Fruit fly (Drosophila melanogaster) whole organism: Measurements from ENCODE around the gene CG17350.

Experiments used
- CG8478 ChIP-seq: fragments of >200 bp; optimal IDR thresholded peaks from 2 replicates; lab custom pipeline; 2018; ENCODE audit warnings: inconsistent platforms
- Dll ChIP-seq: fragments of >200 bp; optimal IDR thresholded peaks from 2 replicates; lab custom pipeline; 2017
- EcR ChIP-seq, 2 experiments: fragments of >200 bp; optimal IDR thresholded peaks; 2 replicates each; lab custom pipeline; 2017; ENCODE audit warnings: missing biosample characterization in 2 of 2, missing genetic modification characterization in 2 of 2, missing genetic modification reagents in 2 of 2
- pan ChIP-seq: fragments of >200 bp; optimal IDR thresholded peaks from 2 replicates; lab custom pipeline; 2017
- psq ChIP-seq: fragments of >200 bp; optimal IDR thresholded peaks from 2 replicates; lab custom pipeline; 2017
- usp ChIP-seq: fragments of >200 bp; optimal IDR thresholded peaks from 2 replicates; lab custom pipeline; 2017; ENCODE audit warnings: missing biosample characterization, missing genetic modification characterization, mixed read lengths

Gene CG17350

dm6 chr2L:19386106-19386715 lies 5.5 kb downstream of the CG17350 start, which contains the start of gene fon:
TSS of gene fon (minus strand) at chr2L:19386205.
- no peak for TF ChIP-seq Dll
- no peak for TF ChIP-seq EcR (GFP tag; optimal IDR thresholded peaks at IDR 0.05; lab: Kevin White, UChicago)
- TF ChIP-seq pan (lab: Kevin White, UChicago), result no peak
- no peak for TF ChIP-seq usp (GFP tag; lab: Kevin White, UChicago)
- TF ChIP-seq CG8478 (lab: Kevin White, UChicago), result no peak
- no peak for TF ChIP-seq psq (lab: Kevin White, UChicago)

- no peak for TF ChIP-seq usp (GFP tag; lab: Kevin White, UChicago)
- TF ChIP-seq CG8478 (lab: Kevin White, UChicago), result no peak
Observed at dm6 chr2L:19388966-19389365, 8.2 kb downstream of the CG17350 start.

DNA sequence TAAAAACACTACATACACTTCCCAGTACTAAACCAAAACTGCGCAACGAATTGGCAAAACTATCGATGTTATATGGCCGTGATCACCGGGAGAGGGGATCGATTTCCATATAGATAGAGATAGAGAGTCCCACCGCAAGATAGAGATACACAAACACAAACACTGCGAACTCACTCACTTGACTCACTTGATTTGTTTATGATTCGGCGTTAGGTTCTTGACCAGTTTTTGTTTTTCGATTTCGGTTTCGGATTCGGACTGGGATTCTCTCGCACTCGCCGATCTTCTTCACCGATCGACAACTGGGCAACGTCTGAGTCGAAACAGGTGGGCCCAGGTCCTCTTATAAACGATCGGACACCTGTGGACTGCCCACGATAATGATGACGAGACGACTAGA lies 9.0 kb downstream of the CG17350 start, which contains the start of gene CG17549:
CG17549 (minus strand) TSS at position 327 of the 400 bp plus-strand sequence.
- TF ChIP-seq usp (GFP tag; lab: Kevin White, UChicago) (no peak), CG8478 (lab: Kevin White, UChicago) (no peak), Dll (no peak), pan (lab: Kevin White, UChicago) (no peak), psq (lab: Kevin White, UChicago) (no peak), EcR (GFP tag; optimal IDR thresholded peaks at IDR 0.05; lab: Kevin White, UChicago) (no peak)

dm6 chr2L:19393703-19394210 lies 13.0 kb downstream of the CG17350 start, which contains the start of gene CG31798:
TSS of gene CG31798 (plus strand) at chr2L:19394160.
- TF ChIP-seq pan (lab: Kevin White, UChicago), result no peak
- TF ChIP-seq Dll, result no peak
- no peak for TF ChIP-seq usp (GFP tag; lab: Kevin White, UChicago)
- TF ChIP-seq CG8478 (lab: Kevin White, UChicago), result no peak
- TF ChIP-seq EcR (GFP tag; optimal IDR thresholded peaks at IDR 0.05; lab: Kevin White, UChicago), result no peak
- TF ChIP-seq psq (lab: Kevin White, UChicago), result no peak

DNA sequence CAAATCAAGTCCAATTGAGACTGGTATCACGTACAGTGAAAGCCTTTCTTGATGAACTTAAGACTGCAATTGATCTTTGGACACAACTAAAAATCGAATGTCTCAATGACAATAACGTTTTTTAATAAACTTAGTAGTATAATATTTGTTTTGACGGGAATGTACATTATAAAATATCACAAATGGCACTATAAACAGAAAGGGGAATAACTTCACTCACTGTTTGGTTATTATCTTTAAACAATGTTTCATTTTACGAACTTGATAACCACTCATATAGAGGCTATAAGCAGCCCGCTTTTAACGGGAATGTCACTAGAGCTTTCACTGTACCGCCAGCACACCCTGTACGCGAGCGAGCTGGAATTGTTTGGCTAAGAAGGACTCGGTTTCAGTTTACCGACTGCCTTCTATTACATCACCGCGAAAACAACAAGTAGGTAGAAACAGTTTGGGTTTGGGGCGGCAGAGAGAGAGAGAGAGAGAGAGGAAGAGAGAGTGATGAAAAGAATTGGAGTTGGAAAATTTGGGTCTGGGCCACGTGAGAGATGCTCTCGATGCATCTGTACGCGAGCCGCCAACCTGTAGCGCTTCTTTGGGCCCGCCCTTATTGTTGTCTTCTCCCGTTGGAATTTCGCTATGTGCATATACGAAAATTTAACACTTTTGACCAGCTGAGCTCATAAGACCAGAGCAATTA lies 17.0 kb downstream of the CG17350 start:
- no peak for TF ChIP-seq psq (lab: Kevin White, UChicago)
- TF ChIP-seq pan (lab: Kevin White, UChicago), result no peak
- no peak for TF ChIP-seq usp (GFP tag; lab: Kevin White, UChicago)
- peak; percentile 54 for TF ChIP-seq Dll
- no peak for TF ChIP-seq CG8478 (lab: Kevin White, UChicago)
- TF ChIP-seq EcR (GFP tag; optimal IDR thresholded peaks at IDR 0.05; lab: Kevin White, UChicago), result no peak

DNA sequence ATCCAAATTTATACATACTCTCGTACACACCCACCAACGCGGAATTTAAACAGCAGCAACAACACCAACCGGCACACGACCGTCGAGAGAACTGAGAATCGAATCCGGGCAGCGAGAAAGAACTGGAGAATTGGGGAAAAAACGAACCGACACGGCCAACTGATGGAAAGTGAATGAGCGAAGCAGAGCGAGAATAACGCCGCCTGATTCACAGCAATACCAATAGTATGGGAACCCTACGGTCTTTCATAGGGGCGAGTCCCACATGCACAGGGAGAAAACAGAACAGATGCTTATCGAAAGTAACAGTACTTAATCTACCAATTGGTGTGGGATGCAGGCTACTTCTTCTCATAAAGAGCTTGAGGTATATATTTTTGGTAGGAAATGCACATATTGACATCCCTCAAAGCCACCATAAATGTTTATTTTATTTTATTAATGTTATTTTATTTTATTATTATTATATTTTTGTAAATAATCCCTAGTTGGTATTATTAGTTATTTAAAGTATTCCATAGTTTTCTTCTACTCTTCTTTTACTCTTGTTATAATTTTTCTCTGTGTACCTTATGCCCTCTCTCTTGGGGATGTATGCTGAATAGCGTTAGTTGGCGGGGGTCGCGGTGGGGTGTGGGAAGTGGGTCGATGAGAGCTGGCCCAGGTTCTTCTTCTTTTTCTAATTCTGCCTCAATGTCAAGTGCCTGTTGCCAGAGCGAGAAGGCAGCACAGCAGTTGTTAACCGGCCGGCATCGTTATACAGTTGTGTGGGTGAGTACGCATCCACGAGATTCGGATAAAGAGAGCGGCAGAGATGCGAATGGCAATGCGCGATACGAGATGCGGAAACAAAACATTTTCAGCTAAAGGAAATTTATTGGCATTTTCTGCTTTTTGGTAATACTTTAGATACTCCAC lies 17.8 kb downstream of the CG17350 start, which contains the start of gene CG17544:
CG17544 (minus strand) TSS at position 177 of the 918 bp plus-strand sequence.
- TF ChIP-seq pan (lab: Kevin White, UChicago) (no peak), EcR (GFP tag; optimal IDR thresholded peaks at IDR 0.05; lab: Kevin White, UChicago) (no peak), Dll (no peak)

dm6 chr2L:19401914-19402313 lies 21.2 kb downstream of the CG17350 start:
- TF ChIP-seq CG8478 (lab: Kevin White, UChicago) (no peak), psq (lab: Kevin White, UChicago) (no peak), pan (lab: Kevin White, UChicago) (no peak), EcR (GFP tag; optimal IDR thresholded peaks at IDR 0.05; lab: Kevin White, UChicago) (no peak), Dll (no peak), usp (GFP tag; lab: Kevin White, UChicago) (no peak)

- no peak for TF ChIP-seq CG8478 (lab: Kevin White, UChicago)
Observed at dm6 chr2L:19402667-19403066, 21.9 kb downstream of the CG17350 start.

- TF ChIP-seq CG8478 (lab: Kevin White, UChicago) (no peak), Dll (no peak), pan (lab: Kevin White, UChicago) (no peak), usp (GFP tag; lab: Kevin White, UChicago) (no peak), psq (lab: Kevin White, UChicago) (no peak), EcR (GFP tag; optimal IDR thresholded peaks at IDR 0.05; lab: Kevin White, UChicago) (no peak)
Observed at dm6 chr2L:19403398-19403797, 22.7 kb downstream of the CG17350 start.

dm6 chr2L:19404804-19405203 lies 24.1 kb downstream of the CG17350 start:
- TF ChIP-seq Dll (no peak), EcR (GFP tag; optimal IDR thresholded peaks at IDR 0.05; lab: Kevin White, UChicago) (no peak), pan (lab: Kevin White, UChicago) (no peak)

dm6 chr2L:19405685-19406357 lies 25.1 kb downstream of the CG17350 start:
- TF ChIP-seq CG8478 (lab: Kevin White, UChicago), result no peak
- no peak for TF ChIP-seq EcR (GFP tag; optimal IDR thresholded peaks at IDR 0.05; lab: Kevin White, UChicago)
- TF ChIP-seq psq (lab: Kevin White, UChicago), result no peak
- no peak for TF ChIP-seq Dll
- no peak for TF ChIP-seq pan (lab: Kevin White, UChicago)
- TF ChIP-seq usp (GFP tag; lab: Kevin White, UChicago), result no peak
